Fruit fly (Drosophila melanogaster) whole organism, pupa: ENCODE data around the gene CG9776.
A peak's percentile ranks its signal among the peaks of the same experiment; 100 is the strongest.

Source experiments
- CG10348 ChIP-seq: fragments of 200-800 bp; sonication (Bioruptor generic); IDR thresholded peaks from 2 replicates; pipeline ENCODE4 v1.3.6; 2022; ENCODE audit warnings: missing biosample characterization, missing genetic modification characterization
- CG12605 ChIP-seq: fragments of 200-800 bp; sonication (Bioruptor generic); IDR thresholded peaks from 2 replicates; pipeline ENCODE4 v1.3.6; 2022; ENCODE audit warnings: missing biosample characterization, missing genetic modification characterization
- CG13204 ChIP-seq: fragments of 200-800 bp; sonication (Bioruptor generic); optimal IDR thresholded peaks from 2 replicates; lab custom pipeline; 2018; ENCODE audit warnings: missing biosample characterization, mild to moderate bottlenecking, missing genetic modification characterization, moderate library complexity
- CG15710 ChIP-seq: fragments of 200-800 bp; sonication (Bioruptor generic); optimal IDR thresholded peaks from 2 replicates; lab custom pipeline; 2018; ENCODE audit warnings: missing biosample characterization, mild to moderate bottlenecking, missing genetic modification characterization, moderate library complexity
- CG17806 ChIP-seq: fragments of 200-800 bp; sonication (Bioruptor generic); optimal IDR thresholded peaks from 2 replicates; lab custom pipeline; 2018; ENCODE audit warnings: missing biosample characterization, mild to moderate bottlenecking, missing genetic modification characterization, moderate library complexity
- CG32121 ChIP-seq: fragments of 200-800 bp; sonication (Bioruptor generic); IDR thresholded peaks from 2 replicates; pipeline ENCODE4 v1.3.6; 2022; ENCODE audit warnings: missing biosample characterization, missing genetic modification characterization
- CG34367 ChIP-seq: fragments of 200-800 bp; sonication (Bioruptor generic); optimal IDR thresholded peaks from 2 replicates; lab custom pipeline; 2018; ENCODE audit warnings: missing biosample characterization, mild to moderate bottlenecking, missing genetic modification characterization
- CG4496 ChIP-seq: fragments of 200-800 bp; sonication (Bioruptor generic); IDR thresholded peaks from 3 replicates; pipeline ENCODE4 v1.3.6; 2022; ENCODE audit warnings: missing biosample characterization, missing genetic modification characterization
- CG8159 ChIP-seq: fragments of 200-800 bp; sonication (Bioruptor generic); optimal IDR thresholded peaks from 3 replicates; lab custom pipeline; 2018; ENCODE audit warnings: missing biosample characterization, mild to moderate bottlenecking, missing genetic modification characterization, moderate library complexity
- CG8301 ChIP-seq: fragments of 200-800 bp; sonication (Bioruptor generic); optimal IDR thresholded peaks from 2 replicates; lab custom pipeline; 2018; ENCODE audit warnings: missing biosample characterization, mild to moderate bottlenecking, missing genetic modification characterization
- CG9948 ChIP-seq: fragments of 200-800 bp; sonication (Bioruptor generic); optimal IDR thresholded peaks from 2 replicates; lab custom pipeline; 2018; ENCODE audit warnings: missing biosample characterization, mild to moderate bottlenecking, missing genetic modification characterization, moderate library complexity
- D1 ChIP-seq: fragments of 200-800 bp; sonication (Bioruptor generic); optimal IDR thresholded peaks from 2 replicates; lab custom pipeline; 2018; ENCODE audit warnings: missing biosample characterization, mild to moderate bottlenecking, missing genetic modification characterization, moderate library complexity
- EcR ChIP-seq: fragments of 200-800 bp; sonication (Bioruptor generic); optimal IDR thresholded peaks from 3 replicates; lab custom pipeline; 2019; ENCODE audit warnings: missing biosample characterization, missing genetic modification characterization, mild to moderate bottlenecking, moderate library complexity, missing genetic modification reagents
- Ets98B ChIP-seq: fragments of 200-800 bp; sonication (Bioruptor generic); IDR thresholded peaks from 2 replicates; pipeline ENCODE4 v1.3.6; 2022; ENCODE audit warnings: missing biosample characterization, missing genetic modification characterization
- Pif1A ChIP-seq: fragments of 200-800 bp; sonication (Bioruptor generic); optimal IDR thresholded peaks from 3 replicates; lab custom pipeline; 2016; ENCODE audit warnings: missing biosample characterization, missing genetic modification characterization
- Pif1B ChIP-seq: fragments of 200-800 bp; sonication (Bioruptor generic); optimal IDR thresholded peaks from 3 replicates; lab custom pipeline; 2016; ENCODE audit warnings: missing biosample characterization, missing genetic modification characterization
- Snoo ChIP-seq: fragments of 200-800 bp; sonication (Bioruptor generic); optimal IDR thresholded peaks from 3 replicates; lab custom pipeline; 2017; ENCODE audit warnings: missing biosample characterization, mild to moderate bottlenecking, missing genetic modification characterization, inconsistent platforms
- fd96Ca ChIP-seq: fragments of 200-800 bp; sonication (Bioruptor generic); IDR thresholded peaks from 3 replicates; pipeline ENCODE4 v1.3.6; 2022; ENCODE audit warnings: missing biosample characterization, missing genetic modification characterization
- gl ChIP-seq: fragments of 200-800 bp; sonication (Bioruptor generic); optimal IDR thresholded peaks from 2 replicates; lab custom pipeline; 2018; ENCODE audit warnings: missing biosample characterization, mild to moderate bottlenecking, missing genetic modification characterization
- rn ChIP-seq: fragments of 200-800 bp; sonication (Bioruptor generic); IDR thresholded peaks from 2 replicates; pipeline ENCODE4 v1.3.6; 2022; ENCODE audit warnings: missing biosample characterization, missing genetic modification characterization

The CG9776 gene

DNA sequence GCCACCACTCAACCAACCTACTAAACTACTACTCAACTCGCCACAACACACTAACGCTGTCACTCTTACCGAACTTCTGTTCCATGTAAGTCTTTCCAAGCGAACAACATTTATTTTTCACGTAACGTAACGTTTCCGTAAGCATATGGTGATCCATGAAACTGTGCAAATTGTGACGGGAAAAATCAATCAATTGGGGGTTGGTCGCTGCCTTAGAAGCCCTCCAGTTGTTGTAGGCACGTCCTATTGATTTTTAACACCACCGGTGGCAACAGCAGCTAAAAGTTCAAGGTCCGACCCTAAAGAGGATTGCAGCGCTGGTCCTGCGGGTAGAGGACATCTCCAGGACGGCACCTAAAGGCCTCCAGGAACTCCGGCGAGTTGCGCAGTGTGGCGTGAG lies 41.7 kb downstream of the CG9776 start:
- TF ChIP-seq Pif1B (GFP tag; lab: Kevin White, UChicago) (no peak), rn (GFP tag; lab: Robert Waterston, UW) (no peak), CG10348 (GFP tag; lab: Robert Waterston, UW) (no peak), CG17806 (no peak), EcR (GFP tag; lab: Kevin White, UChicago) (no peak), Pif1A (GFP tag; lab: Kevin White, UChicago) (no peak), CG15710 (tag; lab: Kevin White, UChicago) (no peak), gl (tag; lab: Kevin White, UChicago) (no peak)

DNA sequence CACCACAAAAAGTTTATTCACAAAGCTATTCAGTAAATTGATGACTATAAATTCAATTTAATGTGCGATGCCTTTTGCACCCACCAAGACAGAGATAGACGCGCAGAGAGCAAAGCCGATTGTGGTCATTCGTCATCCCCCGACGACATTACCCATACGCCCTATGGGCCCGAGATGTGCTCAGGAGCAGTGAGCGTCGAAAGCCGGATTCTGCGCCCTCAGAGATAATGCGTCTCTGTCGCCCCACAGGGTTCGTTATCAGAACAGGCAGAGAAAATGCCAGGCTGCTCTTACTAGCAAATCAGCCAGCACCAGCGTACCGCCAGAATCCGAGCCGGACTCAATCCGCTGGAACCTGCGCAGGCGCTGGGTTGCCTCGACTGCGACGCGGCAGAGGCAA lies 42.6 kb downstream of the CG9776 start:
- peak; percentile 7 for TF ChIP-seq gl (tag; lab: Kevin White, UChicago)
- TF ChIP-seq CG13204 (GFP tag; lab: Kevin White, UChicago) = no peak
- TF ChIP-seq CG34367 (tag; lab: Kevin White, UChicago) = no peak
- no peak for TF ChIP-seq Pif1B (GFP tag; lab: Kevin White, UChicago)

DNA sequence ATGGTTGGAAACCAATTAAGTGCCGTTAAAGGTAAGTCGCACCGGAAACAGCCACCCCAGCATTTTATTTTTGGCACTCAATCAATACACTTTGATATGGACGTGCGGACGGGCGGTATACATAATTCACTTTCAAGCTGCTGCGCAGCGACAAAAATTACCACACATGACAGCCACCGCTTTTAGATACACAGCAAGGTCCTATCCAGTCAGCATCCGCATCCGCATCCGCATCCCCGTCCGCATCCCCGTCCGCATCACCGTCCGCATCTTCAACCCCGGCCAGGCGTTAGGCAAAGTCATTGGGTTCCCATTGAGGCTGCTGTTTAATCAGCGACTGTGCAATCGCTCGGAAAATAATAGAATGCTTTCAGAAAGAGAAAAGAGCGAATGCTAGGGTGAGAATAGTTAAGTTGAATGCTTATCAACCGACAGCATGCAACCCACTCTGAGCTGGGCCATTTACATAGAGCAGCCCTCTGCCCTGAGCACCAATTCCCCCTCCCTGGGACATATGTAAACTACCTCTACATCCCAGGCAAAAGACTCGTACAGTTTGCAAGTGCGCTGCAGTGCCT lies 49.4 kb downstream of the CG9776 start:
- TF ChIP-seq CG15710 (tag; lab: Kevin White, UChicago) (no peak), CG4496 (GFP tag; lab: Robert Waterston, UW) (no peak), rn (GFP tag; lab: Robert Waterston, UW) (no peak), CG12605 (GFP tag; lab: Robert Waterston, UW) (no peak), gl (tag; lab: Kevin White, UChicago) (no peak), EcR (GFP tag; lab: Kevin White, UChicago) (no peak), D1 (no peak), CG9948 (tag; lab: Kevin White, UChicago) (no peak), Pif1B (GFP tag; lab: Kevin White, UChicago) (no peak), CG17806 (no peak), CG8301 (tag; lab: Kevin White, UChicago) (no peak)

DNA sequence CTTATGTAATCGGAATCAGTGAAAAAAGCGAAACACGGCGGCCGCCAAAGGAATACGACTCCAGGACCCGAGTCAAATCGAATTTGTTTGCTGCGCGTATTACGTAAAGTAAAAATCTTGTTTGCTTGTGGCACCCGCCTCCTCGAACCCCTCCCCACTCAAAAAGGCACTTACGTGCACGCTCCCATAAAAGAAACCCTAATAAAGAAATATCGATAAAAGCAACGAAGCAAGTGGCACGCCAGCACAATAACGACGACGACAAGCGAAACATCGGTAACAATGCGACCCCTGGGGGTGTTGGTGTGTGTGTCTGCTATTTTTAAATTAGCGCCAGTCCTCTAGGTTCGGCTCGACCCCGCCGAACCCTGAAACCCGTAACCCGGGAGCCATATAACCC lies 51.7 kb downstream of the CG9776 start:
- TF ChIP-seq CG34367 (tag; lab: Kevin White, UChicago) = no peak
- no peak for TF ChIP-seq CG12605 (GFP tag; lab: Robert Waterston, UW)
- no peak for TF ChIP-seq CG8159 (tag; lab: Kevin White, UChicago)
- TF ChIP-seq CG32121 (GFP tag; lab: Robert Waterston, UW) = no peak
- TF ChIP-seq Snoo = no peak
- no peak for TF ChIP-seq CG15710 (tag; lab: Kevin White, UChicago)
- TF ChIP-seq, all 21 proteins: peak for 0

DNA sequence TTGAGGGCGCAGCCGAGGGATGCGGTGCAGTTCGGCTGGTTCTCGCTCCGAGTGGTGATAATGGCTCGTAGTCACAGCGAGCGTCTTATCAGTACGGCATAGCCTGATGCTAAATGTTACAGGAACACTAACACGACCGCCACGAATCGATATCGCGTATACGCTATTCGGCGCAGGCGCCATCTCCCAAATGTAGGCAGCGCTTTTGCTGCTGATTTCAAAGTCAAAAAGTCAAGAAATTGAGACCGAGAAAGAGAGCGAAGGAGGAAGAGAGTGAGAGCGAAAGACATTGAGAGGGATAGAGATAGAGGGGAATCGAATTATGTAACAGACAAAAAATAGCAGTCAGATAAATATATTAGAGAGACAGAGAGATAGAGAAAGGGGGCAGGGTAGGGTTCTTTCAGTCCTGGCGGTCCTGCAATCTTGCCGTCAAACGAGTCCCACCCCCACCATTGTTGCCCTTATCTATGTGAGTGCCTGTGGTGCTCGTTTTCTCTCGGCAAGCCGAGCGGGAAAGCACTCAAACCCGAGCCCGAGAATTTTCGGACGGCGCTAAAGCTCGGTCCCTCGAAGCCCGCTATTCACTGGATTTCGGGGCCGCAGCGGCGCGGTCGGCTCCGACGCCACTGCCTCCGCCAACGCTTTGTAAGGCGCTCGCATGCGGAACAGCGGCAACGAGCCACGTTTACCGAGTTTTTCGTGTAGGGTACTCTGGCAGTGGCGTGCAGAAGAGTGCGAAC lies 52.6 kb downstream of the CG9776 start:
- no peak for TF ChIP-seq rn (GFP tag; lab: Robert Waterston, UW)
- 0 out of 2 replicates have a peak, but pooled peaks have one; percentile 13 for TF ChIP-seq Ets98B (GFP tag; lab: Robert Waterston, UW)
- TF ChIP-seq CG34367 (tag; lab: Kevin White, UChicago) = no peak
- peak; percentile 16 for TF ChIP-seq CG13204 (GFP tag; lab: Kevin White, UChicago)
- no peak for TF ChIP-seq CG32121 (GFP tag; lab: Robert Waterston, UW)
- TF ChIP-seq Pif1A (GFP tag; lab: Kevin White, UChicago) = no peak
- TF ChIP-seq CG4496 (GFP tag; lab: Robert Waterston, UW) = 0 out of 3 replicates have a peak, but pooled peaks have one; percentile 29
- TF ChIP-seq fd96Ca (GFP tag; lab: Robert Waterston, UW) = 0 out of 3 replicates have a peak, but pooled peaks have one; percentile 11
- TF ChIP-seq CG10348 (GFP tag; lab: Robert Waterston, UW) = no peak
- TF ChIP-seq gl (tag; lab: Kevin White, UChicago) = no peak
- TF ChIP-seq, all 21 proteins: peak for 4

DNA sequence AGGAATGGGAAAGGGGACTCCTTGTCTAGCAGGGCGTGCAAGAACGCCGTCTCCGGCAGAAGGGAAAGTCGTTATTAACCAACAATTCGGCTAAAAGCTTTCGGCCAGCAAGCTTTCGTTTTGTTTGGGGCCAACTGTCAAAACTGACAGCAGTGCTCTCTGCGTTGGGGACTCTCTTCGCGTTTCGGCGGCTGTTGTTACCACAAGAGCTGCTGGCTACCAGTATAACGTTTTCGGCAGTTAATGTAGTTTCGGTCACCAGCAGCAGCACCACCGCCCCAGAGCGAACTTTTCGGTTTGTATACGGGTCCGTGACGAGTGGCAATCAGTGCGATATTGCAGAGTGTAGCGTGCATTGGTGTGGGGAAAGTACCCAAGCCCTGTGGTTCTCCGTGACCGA lies 53.8 kb downstream of the CG9776 start, which contains the start of gene cpx:
Gene cpx, plus strand, starts transcription at position 160 of the 400 bp plus-strand sequence.
- TF ChIP-seq D1 (no peak), CG17806 (no peak), CG8159 (tag; lab: Kevin White, UChicago) (no peak), CG9948 (tag; lab: Kevin White, UChicago) (no peak), rn (GFP tag; lab: Robert Waterston, UW) (no peak), Ets98B (GFP tag; lab: Robert Waterston, UW) (no peak), Pif1A (GFP tag; lab: Kevin White, UChicago) (no peak), Pif1B (GFP tag; lab: Kevin White, UChicago) (no peak), Snoo (no peak), CG4496 (GFP tag; lab: Robert Waterston, UW) (no peak), CG15710 (tag; lab: Kevin White, UChicago) (no peak), CG32121 (GFP tag; lab: Robert Waterston, UW) (no peak), CG10348 (GFP tag; lab: Robert Waterston, UW) (no peak), CG12605 (GFP tag; lab: Robert Waterston, UW) (no peak), CG34367 (tag; lab: Kevin White, UChicago) (no peak)
- TF ChIP-seq, all 21 proteins: peak for 0
